Worm (Caenorhabditis elegans): Measurements from ENCODE around the gene abf-4.

The abf-4 gene

ce11 chrV:20558270-20558669 lies at the start of gene abf-4:
Gene abf-4, minus strand, starts transcription at chrV:20558370.
- TF ChIP-seq sma-9 (GFP tag; optimal IDR thresholded peaks at IDR 0.05) (no peak), sma-9 (tag; optimal IDR thresholded peaks at IDR 0.05) (no peak), nhr-10 (tag; optimal IDR thresholded peaks at IDR 0.05) (no peak), blmp-1 (tag; optimal IDR thresholded peaks at IDR 0.05; ENCODE audit: insufficient read depth) (no peak), nhr-25 (tag; optimal IDR thresholded peaks at IDR 0.05) (no peak), ztf-4 (tag; optimal IDR thresholded peaks at IDR 0.05) (no peak), nhr-6 (tag; optimal IDR thresholded peaks at IDR 0.05) (no peak), sma-3 (GFP tag; optimal IDR thresholded peaks at IDR 0.05) (no peak), R02D3.7 (tag; optimal IDR thresholded peaks at IDR 0.05) (no peak), elt-1 (tag; optimal IDR thresholded peaks at IDR 0.05) (no peak), nhr-12 (tag; optimal IDR thresholded peaks at IDR 0.05) (no peak), nhr-77 (tag; optimal IDR thresholded peaks at IDR 0.05) (no peak), fos-1 (tag; optimal IDR thresholded peaks at IDR 0.05) (no peak), gmeb-1 (tag; optimal IDR thresholded peaks at IDR 0.05) (no peak), egl-27 (tag; optimal IDR thresholded peaks at IDR 0.05) (no peak), unc-55 (GFP tag; optimal IDR thresholded peaks at IDR 0.05) (no peak)

ce11 chrV:20606617-20607016 lies 48.4 kb upstream of the abf-4 start, which contains the start of gene F46B3.23:
Gene F46B3.23, minus strand, starts transcription at chrV:20606717.
- TF ChIP-seq sma-9 (GFP tag; optimal IDR thresholded peaks at IDR 0.05) = no peak
- no peak for TF ChIP-seq sma-9 (tag; optimal IDR thresholded peaks at IDR 0.05)
- no peak for TF ChIP-seq ztf-1 (GFP tag; conservative IDR thresholded peaks at IDR 0.05)
- no peak for TF ChIP-seq zag-1 (tag; optimal IDR thresholded peaks at IDR 0.05)

ce11 chrV:20604606-20605155 lies 46.5 kb upstream of the abf-4 start, which contains the start of gene ttr-57:
Gene ttr-57, plus strand, starts transcription at chrV:20605105.
- no peak for TF ChIP-seq zag-1 (tag; optimal IDR thresholded peaks at IDR 0.05)
- TF ChIP-seq nhr-12 (tag; optimal IDR thresholded peaks at IDR 0.05) = no peak
- no peak for TF ChIP-seq ZK546.5 (tag; optimal IDR thresholded peaks at IDR 0.05)
- no peak for TF ChIP-seq R02D3.7 (tag; optimal IDR thresholded peaks at IDR 0.05)
- no peak for TF ChIP-seq unc-39 (tag; optimal IDR thresholded peaks at IDR 0.05)
- no peak for TF ChIP-seq fos-1 (tag; optimal IDR thresholded peaks at IDR 0.05)
- TF ChIP-seq elt-1 (tag; optimal IDR thresholded peaks at IDR 0.05) = no peak
- no peak for TF ChIP-seq ceh-16 (tag; optimal IDR thresholded peaks at IDR 0.05)
- no peak for TF ChIP-seq nhr-129 (tag; optimal IDR thresholded peaks at IDR 0.05)
- TF ChIP-seq mdl-1 (tag; optimal IDR thresholded peaks at IDR 0.05) = no peak

ce11 chrV:20603014-20603413 lies 44.8 kb upstream of the abf-4 start, which contains the start of gene ttr-11:
Gene ttr-11, plus strand, starts transcription at chrV:20603314.
- TF ChIP-seq ceh-82 (tag; optimal IDR thresholded peaks at IDR 0.05) (no peak), unc-62 (GFP tag; optimal IDR thresholded peaks at IDR 0.05) (no peak), C34F6.9 (tag; optimal IDR thresholded peaks at IDR 0.05) (no peak), nhr-237 (tag; optimal IDR thresholded peaks at IDR 0.05) (no peak), blmp-1 (tag; optimal IDR thresholded peaks at IDR 0.05; ENCODE audit: insufficient read depth) (no peak), sem-4 (tag; optimal IDR thresholded peaks at IDR 0.05) (no peak), unc-55 (GFP tag; optimal IDR thresholded peaks at IDR 0.05) (no peak), nhr-77 (tag; optimal IDR thresholded peaks at IDR 0.05) (no peak), sma-3 (GFP tag; optimal IDR thresholded peaks at IDR 0.05) (no peak), ztf-11 (tag; optimal IDR thresholded peaks at IDR 0.05) (no peak), ztf-4 (tag; optimal IDR thresholded peaks at IDR 0.05) (no peak)

ce11 chrV:20600704-20601103 lies 42.5 kb upstream of the abf-4 start:
- TF ChIP-seq ceh-16 (tag; optimal IDR thresholded peaks at IDR 0.05) = no peak
- no peak for TF ChIP-seq ztf-4 (tag; optimal IDR thresholded peaks at IDR 0.05)
- no peak for TF ChIP-seq nhr-25 (tag; optimal IDR thresholded peaks at IDR 0.05)
- no peak for TF ChIP-seq nhr-237 (tag; optimal IDR thresholded peaks at IDR 0.05)
- TF ChIP-seq elt-1 (tag; optimal IDR thresholded peaks at IDR 0.05) = no peak
- TF ChIP-seq ztf-11 (tag; optimal IDR thresholded peaks at IDR 0.05) = no peak

ce11 chrV:20599795-20600194 lies 41.6 kb upstream of the abf-4 start, which contains the start of gene col-163:
Gene col-163, plus strand, starts transcription at chrV:20600095.
- TF ChIP-seq lin-39 (tag; optimal IDR thresholded peaks at IDR 0.05) (no peak), skn-1 (tag; optimal IDR thresholded peaks at IDR 0.05) (no peak), sma-3 (GFP tag; optimal IDR thresholded peaks at IDR 0.05) (no peak), ceh-16 (tag; optimal IDR thresholded peaks at IDR 0.05) (no peak), ama-1 (optimal IDR thresholded peaks at IDR 0.05) (no peak), elt-1 (tag; optimal IDR thresholded peaks at IDR 0.05) (no peak), unc-39 (tag; optimal IDR thresholded peaks at IDR 0.05) (no peak), nhr-237 (tag; optimal IDR thresholded peaks at IDR 0.05) (no peak), nhr-77 (tag; optimal IDR thresholded peaks at IDR 0.05) (no peak), sma-9 (GFP tag; optimal IDR thresholded peaks at IDR 0.05) (no peak), sma-9 (tag; optimal IDR thresholded peaks at IDR 0.05) (no peak), fos-1 (tag; optimal IDR thresholded peaks at IDR 0.05) (no peak), nhr-10 (tag; optimal IDR thresholded peaks at IDR 0.05) (no peak), C34F6.9 (tag; optimal IDR thresholded peaks at IDR 0.05) (no peak), egl-27 (tag; optimal IDR thresholded peaks at IDR 0.05) (no peak), aly-2 (tag; optimal IDR thresholded peaks at IDR 0.05) (no peak), nhr-6 (tag; optimal IDR thresholded peaks at IDR 0.05) (no peak), ztf-4 (tag; optimal IDR thresholded peaks at IDR 0.05) (no peak), alr-1 (tag; optimal IDR thresholded peaks at IDR 0.05) (no peak)
